Fruit fly (Drosophila melanogaster) whole organism, embryonic: ENCODE measurements around the gene Elal.

ENCODE experiments used
- ATbp ChIP-seq: fragments of 200-800 bp; sonication (Bioruptor generic); optimal IDR thresholded peaks from 2 replicates; lab custom pipeline; 2017; ENCODE audit warnings: missing biosample characterization, mild to moderate bottlenecking, missing genetic modification characterization, missing genetic modification reagents
- Ada2b ChIP-seq: fragments of 200-800 bp; sonication (Bioruptor generic); IDR thresholded peaks from 2 replicates; pipeline ENCODE4 v1.3.6; 2022; ENCODE audit warnings: missing biosample characterization, missing genetic modification characterization
- BEAF-32 ChIP-seq: fragments of 200-800 bp; sonication (Bioruptor generic); optimal IDR thresholded peaks from 3 replicates; lab custom pipeline; 2017; ENCODE audit warnings: missing biosample characterization, missing genetic modification characterization, mild to moderate bottlenecking, moderate library complexity, missing genetic modification reagents
- CG10267 ChIP-seq: fragments of 200-800 bp; sonication (Bioruptor generic); optimal IDR thresholded peaks from 2 replicates; lab custom pipeline; 2018; ENCODE audit warnings: missing biosample characterization, mild to moderate bottlenecking, missing genetic modification characterization, moderate library complexity
- CG11504 ChIP-seq: fragments of 200-800 bp; sonication (Bioruptor generic); optimal IDR thresholded peaks from 3 replicates; lab custom pipeline; 2019; ENCODE audit warnings: missing biosample characterization, mild to moderate bottlenecking, missing genetic modification characterization, moderate library complexity
- CG12391 ChIP-seq: fragments of 200-800 bp; sonication (Bioruptor generic); optimal IDR thresholded peaks from 3 replicates; lab custom pipeline; 2018; ENCODE audit warnings: missing biosample characterization, mild to moderate bottlenecking, missing genetic modification characterization, moderate library complexity
- CG12769 ChIP-seq: fragments of 200-800 bp; sonication (Bioruptor generic); optimal IDR thresholded peaks from 2 replicates; lab custom pipeline; 2019; ENCODE audit warnings: missing biosample characterization, mild to moderate bottlenecking, missing genetic modification characterization, moderate library complexity
- CG13424 ChIP-seq: fragments of 200-800 bp; sonication (Bioruptor generic); optimal IDR thresholded peaks from 2 replicates; lab custom pipeline; 2019; ENCODE audit warnings: missing biosample characterization, mild to moderate bottlenecking, missing genetic modification characterization, moderate library complexity
- CG14014 ChIP-seq: fragments of 200-800 bp; sonication (Bioruptor generic); IDR thresholded peaks from 2 replicates; pipeline ENCODE4 v1.3.6; 2022; ENCODE audit warnings: missing biosample characterization, missing genetic modification characterization
- CG15011 ChIP-seq: fragments of 200-800 bp; sonication (Bioruptor generic); optimal IDR thresholded peaks from 3 replicates; lab custom pipeline; 2018; ENCODE audit warnings: missing biosample characterization, mild to moderate bottlenecking, missing genetic modification characterization
- CG1603 ChIP-seq: fragments of 200-800 bp; sonication (Bioruptor generic); optimal IDR thresholded peaks from 2 replicates; lab custom pipeline; 2019; ENCODE audit warnings: missing biosample characterization, mild to moderate bottlenecking, missing genetic modification characterization, moderate library complexity
- CG18262 ChIP-seq: fragments of 200-800 bp; optimal IDR thresholded peaks from 3 replicates; lab custom pipeline; 2019; ENCODE audit warnings: missing biosample characterization, mild to moderate bottlenecking, missing genetic modification characterization, moderate library complexity
- CG2120 ChIP-seq: fragments of 200-800 bp; sonication (Bioruptor generic); optimal IDR thresholded peaks from 3 replicates; lab custom pipeline; 2016; ENCODE audit warnings: missing biosample characterization, missing genetic modification characterization
- CG2678 ChIP-seq: fragments of 200-800 bp; sonication (Bioruptor generic); optimal IDR thresholded peaks from 3 replicates; lab custom pipeline; 2019; ENCODE audit warnings: missing biosample characterization, mild to moderate bottlenecking, missing genetic modification characterization, moderate library complexity
- CG2712 ChIP-seq: fragments of 200-800 bp; optimal IDR thresholded peaks from 3 replicates; lab custom pipeline; 2019; ENCODE audit warnings: missing biosample characterization, mild to moderate bottlenecking, missing genetic modification characterization, moderate library complexity
- CG30020 ChIP-seq: fragments of 200-800 bp; optimal IDR thresholded peaks from 2 replicates; lab custom pipeline; 2019; ENCODE audit warnings: missing biosample characterization, mild to moderate bottlenecking, missing genetic modification characterization, moderate library complexity
- CG30403 ChIP-seq: fragments of 200-800 bp; sonication (Bioruptor generic); optimal IDR thresholded peaks from 3 replicates; lab custom pipeline; 2016; ENCODE audit warnings: missing biosample characterization, missing genetic modification characterization
- CG3847 ChIP-seq: fragments of 200-800 bp; sonication (Bioruptor generic); IDR thresholded peaks from 2 replicates; pipeline ENCODE4 v1.3.6; 2022; ENCODE audit warnings: missing biosample characterization, missing genetic modification characterization
- CG6689 ChIP-seq: fragments of 200-800 bp; sonication (Bioruptor generic); IDR thresholded peaks from 2 replicates; pipeline ENCODE4 v1.3.6; 2022; ENCODE audit warnings: missing biosample characterization, missing genetic modification characterization
- CG7357 ChIP-seq: fragments of 200-800 bp; sonication (Bioruptor generic); IDR thresholded peaks from 3 replicates; pipeline ENCODE4 v1.3.6; 2022; ENCODE audit warnings: missing biosample characterization, missing genetic modification characterization
- CG7987 ChIP-seq: fragments of 200-800 bp; sonication (Bioruptor generic); optimal IDR thresholded peaks from 2 replicates; lab custom pipeline; 2018; ENCODE audit warnings: missing biosample characterization, mild to moderate bottlenecking, missing genetic modification characterization, moderate library complexity
- CG8089 ChIP-seq: fragments of 200-800 bp; sonication (Bioruptor generic); optimal IDR thresholded peaks from 3 replicates; lab custom pipeline; 2016; ENCODE audit warnings: missing biosample characterization, missing genetic modification characterization
- CoRest ChIP-seq: fragments of 200-800 bp; sonication (Bioruptor generic); optimal IDR thresholded peaks from 3 replicates; lab custom pipeline; 2018; ENCODE audit warnings: missing biosample characterization, mild to moderate bottlenecking, missing genetic modification characterization, moderate library complexity
- Drgx ChIP-seq: fragments of 200-800 bp; sonication (Bioruptor generic); IDR thresholded peaks from 2 replicates; pipeline ENCODE4 v1.3.6; 2022; ENCODE audit warnings: missing biosample characterization, missing genetic modification characterization
- Ets65A ChIP-seq: fragments of 200-800 bp; sonication (Bioruptor generic); peaks from one replicate; lab custom pipeline; 2016; ENCODE audit warnings: missing biosample characterization, missing genetic modification characterization
- Hmr ChIP-seq: fragments of 200-800 bp; sonication (Bioruptor generic); optimal IDR thresholded peaks from 3 replicates; lab custom pipeline; 2017; ENCODE audit warnings: mild to moderate bottlenecking, missing biosample characterization, missing genetic modification reagents, missing genetic modification characterization
- Hr51 ChIP-seq, 2 experiments: fragments of 200-800 bp; sonication (Bioruptor generic); optimal IDR thresholded peaks; 2 replicates in 1 of 2; 3 replicates in 1 of 2; lab custom pipeline; 2016 to 2018; ENCODE audit warnings: missing biosample characterization in 2 of 2, missing genetic modification characterization in 2 of 2, mild to moderate bottlenecking in 1 of 2, moderate library complexity in 1 of 2
- Hr78 ChIP-seq, 2 experiments: fragments of 200-800 bp in 1 of 2; fragments of >200 bp in 1 of 2; sonication (Bioruptor generic) in 1 of 2; optimal IDR thresholded peaks; 2 replicates each; lab custom pipeline; 2017 to 2019; ENCODE audit warnings: missing biosample characterization in 2 of 2, missing genetic modification characterization in 2 of 2, mild to moderate bottlenecking in 1 of 2, moderate library complexity in 1 of 2
- MTF-1 ChIP-seq: fragments of 200-800 bp; sonication (Bioruptor generic); optimal IDR thresholded peaks from 2 replicates; lab custom pipeline; 2018; ENCODE audit warnings: missing biosample characterization, mild to moderate bottlenecking, missing genetic modification characterization, borderline replicate concordance
- Max ChIP-seq: fragments of 200-800 bp; sonication (Bioruptor generic); optimal IDR thresholded peaks from 2 replicates; lab custom pipeline; 2016; ENCODE audit warnings: missing biosample characterization, mild to moderate bottlenecking, missing genetic modification characterization
- Med ChIP-seq: fragments of 200-800 bp; sonication (Bioruptor generic); peaks from one replicate; lab custom pipeline; 2016; ENCODE audit warnings: missing biosample characterization, missing genetic modification characterization, mild to moderate bottlenecking, inconsistent platforms, moderate library complexity
- NK7.1 ChIP-seq: fragments of 200-800 bp; sonication (Bioruptor generic); optimal IDR thresholded peaks from 3 replicates; lab custom pipeline; 2016; ENCODE audit warnings: missing biosample characterization, missing genetic modification characterization
- Oli ChIP-seq: fragments of 200-800 bp; sonication (Bioruptor generic); optimal IDR thresholded peaks from 2 replicates; lab custom pipeline; 2018; ENCODE audit warnings: missing biosample characterization, mild to moderate bottlenecking, missing genetic modification characterization, moderate library complexity
- Sox102F ChIP-seq: fragments of 200-800 bp; sonication (Bioruptor generic); optimal IDR thresholded peaks from 2 replicates; lab custom pipeline; 2018; ENCODE audit warnings: missing biosample characterization, mild to moderate bottlenecking, missing genetic modification characterization, moderate library complexity
- ac ChIP-seq: fragments of 200-800 bp; sonication (Bioruptor generic); optimal IDR thresholded peaks from 3 replicates; lab custom pipeline; 2017; ENCODE audit warnings: missing biosample characterization, mild to moderate bottlenecking, missing genetic modification characterization
- ara ChIP-seq: fragments of 200-800 bp; sonication (Bioruptor generic); IDR thresholded peaks from 2 replicates; pipeline ENCODE4 v1.3.6; 2022; ENCODE audit warnings: missing biosample characterization, missing genetic modification characterization
- bcd ChIP-seq: fragments of 200-800 bp; sonication (Bioruptor generic); optimal IDR thresholded peaks from 2 replicates; lab custom pipeline; 2017; ENCODE audit warnings: missing biosample characterization, mild to moderate bottlenecking, missing genetic modification characterization
- crc ChIP-seq: fragments of 200-800 bp; sonication (Bioruptor generic); optimal IDR thresholded peaks from 2 replicates; lab custom pipeline; 2016; ENCODE audit warnings: missing biosample characterization, missing genetic modification characterization
- dmrt99B ChIP-seq: fragments of 200-800 bp; sonication (Bioruptor generic); optimal IDR thresholded peaks from 2 replicates; lab custom pipeline; 2018; ENCODE audit warnings: missing biosample characterization, mild to moderate bottlenecking, missing genetic modification characterization, moderate library complexity
- gem ChIP-seq: fragments of 200-800 bp; sonication (Bioruptor generic); optimal IDR thresholded peaks from 2 replicates; lab custom pipeline; 2019; ENCODE audit warnings: missing biosample characterization, mild to moderate bottlenecking, missing genetic modification characterization, moderate library complexity
- hth ChIP-seq: fragments of >200 bp; optimal IDR thresholded peaks from 2 replicates; lab custom pipeline; 2017; ENCODE audit warnings: inconsistent platforms
- jumu ChIP-seq: fragments of 200-800 bp; sonication (Bioruptor generic); optimal IDR thresholded peaks from 3 replicates; lab custom pipeline; 2016; ENCODE audit warnings: missing biosample characterization, missing genetic modification characterization
- nmo ChIP-seq: fragments of 200-800 bp; sonication (Bioruptor generic); optimal IDR thresholded peaks from 2 replicates; lab custom pipeline; 2018; ENCODE audit warnings: missing biosample characterization, mild to moderate bottlenecking, missing genetic modification characterization, moderate library complexity
- phol ChIP-seq: fragments of 200-800 bp; sonication (Bioruptor generic); optimal IDR thresholded peaks from 3 replicates; lab custom pipeline; 2018; ENCODE audit warnings: missing biosample characterization, mild to moderate bottlenecking, missing genetic modification characterization, moderate library complexity
- row ChIP-seq: fragments of 200-800 bp; sonication (Bioruptor generic); IDR thresholded peaks from 3 replicates; pipeline ENCODE4 v1.3.6; 2022; ENCODE audit warnings: missing biosample characterization, missing genetic modification characterization
- stwl ChIP-seq: fragments of 200-800 bp; sonication (Bioruptor generic); optimal IDR thresholded peaks from 3 replicates; lab custom pipeline; 2018; ENCODE audit warnings: missing biosample characterization, mild to moderate bottlenecking, missing genetic modification characterization, moderate library complexity
- tgo ChIP-seq: fragments of 200-800 bp; sonication (Bioruptor generic); IDR thresholded peaks from 3 replicates; pipeline ENCODE4 v1.3.6; 2022; ENCODE audit warnings: missing biosample characterization, missing genetic modification characterization
- unpg ChIP-seq: fragments of 200-800 bp; sonication (Bioruptor generic); optimal IDR thresholded peaks from 3 replicates; lab custom pipeline; 2018; ENCODE audit warnings: missing biosample characterization, mild to moderate bottlenecking, missing genetic modification characterization, moderate library complexity
- zf30C ChIP-seq: fragments of 200-800 bp; sonication (Bioruptor generic); optimal IDR thresholded peaks from 3 replicates; lab custom pipeline; 2018; ENCODE audit warnings: missing biosample characterization, mild to moderate bottlenecking, missing genetic modification characterization

Elal gene

DNA sequence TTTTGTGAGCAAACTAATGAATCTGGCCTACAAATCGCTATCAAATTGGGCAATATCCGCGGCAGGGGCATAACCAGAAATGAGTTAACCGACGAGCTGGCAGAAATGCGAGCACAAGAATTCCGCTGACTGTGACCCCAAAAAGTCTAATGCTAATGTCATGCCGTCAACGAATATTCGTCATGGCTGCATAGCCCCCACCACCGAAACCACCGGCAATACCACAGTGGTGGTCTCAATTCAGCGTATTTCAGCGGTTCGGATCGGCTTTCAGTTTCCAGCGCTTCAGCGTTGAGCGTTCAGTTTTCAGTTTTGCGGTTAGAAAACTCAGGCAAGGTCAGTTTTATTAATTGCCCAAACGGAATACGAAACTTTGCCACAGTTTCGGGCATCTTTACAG, 25.1 kb downstream of the Elal start:
- no peak for TF ChIP-seq ac (GFP tag; lab: Kevin White, UChicago)
- TF ChIP-seq CG7357 (GFP tag; lab: Robert Waterston, UW), result no peak
- no peak for TF ChIP-seq jumu (GFP tag; lab: Kevin White, UChicago)
- no peak for TF ChIP-seq bcd
- no peak for TF ChIP-seq stwl (tag; lab: Kevin White, UChicago)
- TF ChIP-seq ara (GFP tag; lab: Robert Waterston, UW), result no peak
- TF ChIP-seq MTF-1, result no peak
- TF ChIP-seq, all 482 proteins: peak for 0

DNA sequence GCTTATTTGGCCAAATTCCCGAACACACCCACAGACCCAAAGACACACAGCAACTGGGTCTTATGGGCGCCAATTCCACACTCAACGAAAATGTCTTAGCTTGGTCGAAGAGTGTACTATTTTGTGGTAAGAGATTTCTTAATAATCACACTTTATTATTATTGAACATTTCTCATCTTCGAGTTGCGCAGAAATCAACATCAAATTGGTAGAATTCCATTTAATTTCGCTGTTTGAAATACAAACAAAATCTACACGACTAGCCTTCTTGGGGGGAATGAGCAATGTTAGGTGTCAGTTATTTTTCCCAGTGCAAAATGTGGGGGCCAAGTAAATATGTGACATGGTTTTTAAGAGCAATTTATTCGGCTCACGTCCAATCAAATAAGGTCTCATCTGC, 25.8 kb downstream of the Elal start:
- no peak for TF ChIP-seq CG30020 (tag; lab: Kevin White, UChicago)
- peak; percentile 41; the same call in 2 of the 3 replicates for TF ChIP-seq row
- peak in 1 of 2 experiments; percentile 31 for TF ChIP-seq Hr51 (GFP tag; optimal IDR thresholded peaks at IDR 0.05; lab: Kevin White, UChicago)
- TF ChIP-seq Drgx (GFP tag; lab: Robert Waterston, UW), result peak; percentile 30; the same call in 1 of the 2 replicates
- no peak for TF ChIP-seq CG15011 (GFP tag; lab: Kevin White, UChicago)
- 0 out of 2 replicates have a peak, but pooled peaks have one; percentile 16 for TF ChIP-seq CG3847 (GFP tag; lab: Robert Waterston, UW)
- no peak for TF ChIP-seq CG7987
- TF ChIP-seq BEAF-32 (GFP tag; lab: Kevin White, UChicago), result no peak
- TF ChIP-seq tgo (GFP tag; lab: Robert Waterston, UW), result peak; percentile 26; the same call in 1 of the 3 replicates
- TF ChIP-seq CG13424 (tag; lab: Kevin White, UChicago), result peak; percentile 27
- no peak for TF ChIP-seq CG8089 (GFP tag; lab: Kevin White, UChicago)
- peak; percentile 3 for TF ChIP-seq CoRest (tag; lab: Kevin White, UChicago)
- no peak for TF ChIP-seq NK7.1
- peak; percentile 75 for TF ChIP-seq Med (GFP tag; lab: Kevin White, UChicago)
- peak; percentile 36 for TF ChIP-seq gem
- TF ChIP-seq nmo, result peak; percentile 15
- TF ChIP-seq Ets65A (GFP tag; lab: Kevin White, UChicago), result peak; percentile 88
- peak; percentile 14 for TF ChIP-seq Oli
- TF ChIP-seq CG2678 (tag; lab: Kevin White, UChicago), result peak; percentile 26
- peak; percentile 31 for TF ChIP-seq dmrt99B (tag; lab: Kevin White, UChicago)
- TF ChIP-seq Max (GFP tag; lab: Kevin White, UChicago), result no peak
- no peak for TF ChIP-seq CG10267 (tag; lab: Kevin White, UChicago)
- TF ChIP-seq CG11504 (tag; lab: Kevin White, UChicago), result peak; percentile 39
- no peak for TF ChIP-seq Hr78 (GFP tag; optimal IDR thresholded peaks at IDR 0.05; lab: Kevin White, UChicago)
- peak; percentile 33 for TF ChIP-seq CG1603 (tag; lab: Kevin White, UChicago)
- peak; percentile 3 for TF ChIP-seq CG2120 (GFP tag; lab: Kevin White, UChicago)
- TF ChIP-seq CG14014 (GFP tag; lab: Robert Waterston, UW), result no peak
- TF ChIP-seq zf30C, result peak; percentile 29
- TF ChIP-seq phol (tag; lab: Kevin White, UChicago), result peak; percentile 14
- no peak for TF ChIP-seq CG6689 (GFP tag; lab: Robert Waterston, UW)
- TF ChIP-seq unpg (GFP tag; lab: Kevin White, UChicago), result peak; percentile 17
- peak; percentile 15 for TF ChIP-seq CG18262
- TF ChIP-seq hth, result no peak
- no peak for TF ChIP-seq ATbp (GFP tag; lab: Kevin White, UChicago)
- no peak for TF ChIP-seq Hmr
- TF ChIP-seq CG30403, result peak; percentile 13
- TF ChIP-seq CG12769 (tag; lab: Kevin White, UChicago), result peak; percentile 12
- TF ChIP-seq Ada2b, result 0 out of 2 replicates have a peak, but pooled peaks have one; percentile 12
- TF ChIP-seq CG12391 (tag; lab: Kevin White, UChicago), result peak; percentile 3
- TF ChIP-seq crc (GFP tag; lab: Kevin White, UChicago), result no peak
- TF ChIP-seq Sox102F, result peak; percentile 24
- TF ChIP-seq CG2712, result peak; percentile 18
